Worm (Caenorhabditis elegans): Measurements from ENCODE around the gene F10E7.6.

DNA sequence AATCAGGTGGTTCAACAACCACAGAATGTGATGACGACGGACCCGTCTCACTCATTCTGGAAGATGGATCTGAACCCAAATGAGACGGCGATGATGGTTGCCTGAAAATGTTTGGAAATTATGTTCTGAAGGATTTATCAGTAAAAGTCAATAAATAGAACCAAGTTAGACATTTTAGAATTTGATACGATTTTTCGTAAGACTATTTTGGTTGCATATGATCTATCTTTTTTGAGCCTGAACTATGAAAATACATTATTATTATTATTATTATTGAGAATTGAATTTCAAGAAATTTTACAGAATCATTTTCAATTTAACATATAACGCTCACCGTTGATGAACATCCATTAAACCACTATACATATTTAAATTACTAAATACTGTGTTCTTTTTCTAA lies 2.9 kb upstream of the F10E7.6 start, which contains the start of gene F10E7.9:
- TF ChIP-seq lin-13 (GFP tag; optimal IDR thresholded peaks at IDR 0.05) (no peak), nhr-12 (tag; optimal IDR thresholded peaks at IDR 0.05) (no peak)

Data from whole organism, L2 larva.